Fruit fly (Drosophila melanogaster): ENCODE measurements around the gene Ndae1.

Ndae1 gene

DNA sequence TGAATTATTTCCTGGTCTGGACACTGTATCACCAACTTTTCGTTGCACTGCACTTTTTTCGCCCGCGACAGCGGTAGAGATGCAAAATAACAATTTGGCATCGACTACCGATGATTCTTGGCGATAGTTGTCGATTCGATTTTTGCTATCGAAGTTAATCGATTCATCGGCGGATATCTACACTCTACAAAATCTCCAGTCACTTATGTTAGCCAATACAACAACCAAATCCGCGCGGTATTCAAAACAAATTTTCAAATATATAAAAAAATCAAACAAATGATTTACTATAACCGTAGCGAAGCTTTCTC is 45.0 kb downstream of the Ndae1 start, which contains the start of gene CG4502 (continued):
- TF ChIP-seq Gug (GFP tag; IDR thresholded peaks at IDR 0.05), result no peak
- TF ChIP-seq lz (GFP tag; optimal IDR thresholded peaks at IDR 0.05), result peak; percentile 28
- TF ChIP-seq CG9139 (GFP tag; optimal IDR thresholded peaks at IDR 0.05), result no peak
- TF ChIP-seq spab (GFP tag; optimal IDR thresholded peaks at IDR 0.05), result no peak
- peak; percentile 22 for TF ChIP-seq Met (GFP tag; optimal IDR thresholded peaks at IDR 0.05)
- TF ChIP-seq Ets21C (GFP tag; optimal IDR thresholded peaks at IDR 0.05), result no peak
- no peak for TF ChIP-seq Hr38 (GFP tag; optimal IDR thresholded peaks at IDR 0.05)

DNA sequence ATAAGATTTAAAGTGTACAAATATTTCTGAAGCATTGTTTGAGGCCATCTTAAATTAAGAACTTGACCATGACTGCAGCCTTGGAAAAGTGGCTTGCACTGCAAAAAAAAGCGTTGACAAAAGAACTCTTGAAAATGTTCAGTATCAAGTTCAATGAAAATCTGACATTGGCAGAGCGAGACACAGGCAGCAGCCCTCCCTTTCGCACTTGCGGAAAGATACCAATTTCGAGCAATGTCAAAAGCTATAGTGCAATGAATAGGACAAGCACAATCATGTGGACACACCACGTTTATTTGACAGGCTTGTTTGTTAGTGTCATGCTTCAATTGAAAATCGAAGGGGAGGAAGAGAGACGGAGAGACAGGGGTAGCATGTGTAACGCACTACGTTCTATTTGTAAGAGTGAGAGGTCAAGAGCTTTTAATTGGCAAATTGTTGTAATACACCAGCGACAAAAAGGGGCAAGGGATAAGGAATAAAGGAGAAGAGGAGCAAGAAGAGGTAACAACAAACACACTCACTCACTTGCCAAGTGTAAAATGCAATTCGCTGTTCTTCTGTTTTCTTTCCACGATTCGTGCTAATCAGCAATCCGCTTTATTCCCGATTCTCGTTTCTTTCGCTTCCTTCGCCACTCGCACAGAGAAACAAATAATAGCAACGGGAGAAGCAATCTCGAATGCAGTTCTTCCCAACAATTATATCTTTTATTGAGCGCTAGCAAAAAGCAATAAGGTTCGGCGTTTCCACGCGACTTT is 45.6 kb downstream of the Ndae1 start:
- TF ChIP-seq CG6854 (GFP tag; optimal IDR thresholded peaks at IDR 0.05) (peak; percentile 64), ss (GFP tag; optimal IDR thresholded peaks at IDR 0.05) (peak; percentile 44 to 49), CG15336 (GFP tag; IDR thresholded peaks at IDR 0.05) (peak; percentile 46), Eip78C (GFP tag) (peak; percentile 57), Lpt (GFP tag; optimal IDR thresholded peaks at IDR 0.05) (peak; percentile 25), Gug (GFP tag; IDR thresholded peaks at IDR 0.05) (no peak), Ets96B (tag; optimal IDR thresholded peaks at IDR 0.05) (no peak), fd59A (GFP tag; optimal IDR thresholded peaks at IDR 0.05) (no peak), CG10631 (GFP tag; optimal IDR thresholded peaks at IDR 0.05) (peak; percentile 2), Smox (GFP tag; optimal IDR thresholded peaks at IDR 0.05) (no peak), CG6276 (GFP tag; optimal IDR thresholded peaks at IDR 0.05) (peak; percentile 39), CG7368 (GFP tag; optimal IDR thresholded peaks at IDR 0.05) (peak; percentile 2), Hr4 (GFP tag; optimal IDR thresholded peaks at IDR 0.05) (no peak), acj6 (GFP tag; optimal IDR thresholded peaks at IDR 0.05) (no peak), eg (GFP tag; IDR thresholded peaks at IDR 0.05) (peak; percentile 5; the same call in 1 of the 3 replicates), net (GFP tag; optimal IDR thresholded peaks at IDR 0.05) (no peak), CG6163 (GFP tag; IDR thresholded peaks at IDR 0.05) (peak; percentile 79), CG4318 (GFP tag; optimal IDR thresholded peaks at IDR 0.05) (no peak), svp (GFP tag) (peak; percentile 91), CG8119 (GFP tag; IDR thresholded peaks at IDR 0.05) (0 out of 3 replicates have a peak, but pooled peaks have one; percentile 37), CG32006 (GFP tag; optimal IDR thresholded peaks at IDR 0.05) (peak; percentile 36), Eip75B (GFP tag; optimal IDR thresholded peaks at IDR 0.05) (no peak), esn (GFP tag; optimal IDR thresholded peaks at IDR 0.05) (peak; percentile 11), CG8319 (GFP tag; optimal IDR thresholded peaks at IDR 0.05) (no peak), CG16779 (tag; optimal IDR thresholded peaks at IDR 0.05) (peak; percentile 27)

DNA sequence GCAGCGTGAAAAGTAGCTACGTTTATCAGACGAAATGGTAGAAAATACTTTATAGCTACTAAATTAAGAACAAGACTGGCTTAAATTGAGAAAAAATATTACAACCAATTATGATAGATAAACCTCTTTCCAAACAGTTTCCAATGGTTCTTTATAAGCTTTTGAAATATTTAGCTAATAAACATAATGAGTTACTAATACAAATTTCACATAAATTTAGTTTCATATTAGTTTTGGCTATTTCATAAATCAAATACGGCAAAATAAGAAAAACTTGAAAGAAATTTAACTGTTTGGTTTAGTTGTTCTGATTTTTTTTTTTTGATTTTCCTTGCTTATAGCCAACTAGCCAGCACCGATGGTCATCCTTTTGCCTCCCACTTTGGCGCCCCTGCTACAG is 49.0 kb downstream of the Ndae1 start:
- TF ChIP-seq lz (GFP tag; optimal IDR thresholded peaks at IDR 0.05), result no peak
- TF ChIP-seq Ets21C (GFP tag; optimal IDR thresholded peaks at IDR 0.05), result peak; percentile 3
- peak; percentile 1 for TF ChIP-seq CG10631 (GFP tag; optimal IDR thresholded peaks at IDR 0.05)
- TF ChIP-seq Gug (GFP tag; IDR thresholded peaks at IDR 0.05), result no peak
- TF ChIP-seq dsx (GFP tag; optimal IDR thresholded peaks at IDR 0.05; ENCODE audit: poor library complexity, severe bottlenecking), result no peak
- TF ChIP-seq pdm3 (GFP tag; optimal IDR thresholded peaks at IDR 0.05), result peak; percentile 12
- TF ChIP-seq achi (GFP tag; optimal IDR thresholded peaks at IDR 0.05), result no peak
- TF ChIP-seq Eip75B (GFP tag; optimal IDR thresholded peaks at IDR 0.05), result peak; percentile 22
- TF ChIP-seq esn (GFP tag; optimal IDR thresholded peaks at IDR 0.05), result peak; percentile 32
- TF ChIP-seq Eip78C (GFP tag), result peak; percentile 72
- no peak for TF ChIP-seq fkh (GFP tag; optimal IDR thresholded peaks at IDR 0.05)
- TF ChIP-seq CG9139 (GFP tag; optimal IDR thresholded peaks at IDR 0.05), result no peak
- TF ChIP-seq Sox15 (GFP tag; optimal IDR thresholded peaks at IDR 0.05), result no peak
- TF ChIP-seq CG32006 (GFP tag; optimal IDR thresholded peaks at IDR 0.05), result peak; percentile 42
- peak in 1 of 2 experiments; percentile 16 for TF ChIP-seq salr (GFP tag; optimal IDR thresholded peaks at IDR 0.05)
- TF ChIP-seq topi (GFP tag; optimal IDR thresholded peaks at IDR 0.05), result peak; percentile 8
- TF ChIP-seq CG6854 (GFP tag; optimal IDR thresholded peaks at IDR 0.05), result no peak
- no peak for TF ChIP-seq CG1621 (tag; optimal IDR thresholded peaks at IDR 0.05)
- TF ChIP-seq CG3032 (tag; optimal IDR thresholded peaks at IDR 0.05), result no peak
- TF ChIP-seq Sox14 (GFP tag; optimal IDR thresholded peaks at IDR 0.05), result no peak
- TF ChIP-seq CG15336 (GFP tag; IDR thresholded peaks at IDR 0.05), result 0 out of 2 replicates have a peak, but pooled peaks have one; percentile 1
- no peak for TF ChIP-seq CG16779 (tag; optimal IDR thresholded peaks at IDR 0.05)
- TF ChIP-seq svp (GFP tag), result peak; percentile 73

Data from whole organism, prepupa.